Fruit fly (Drosophila melanogaster) whole organism, embryonic: ENCODE measurements around the gene NfI.

Source experiments
- Atf-2 ChIP-seq: fragments of 200-800 bp; sonication (Bioruptor generic); optimal IDR thresholded peaks from 2 replicates; lab custom pipeline; 2016; ENCODE audit warnings: missing biosample characterization, missing genetic modification characterization
- Atf6 ChIP-seq: fragments of 200-800 bp; sonication (Bioruptor generic); IDR thresholded peaks from 2 replicates; pipeline ENCODE4 v1.3.6; 2022; ENCODE audit warnings: missing biosample characterization, missing genetic modification characterization
- CG10147 ChIP-seq: fragments of 200-800 bp; sonication (Bioruptor generic); optimal IDR thresholded peaks from 2 replicates; lab custom pipeline; 2019; ENCODE audit warnings: missing biosample characterization, mild to moderate bottlenecking, missing genetic modification characterization, moderate library complexity
- CG12391 ChIP-seq: fragments of 200-800 bp; sonication (Bioruptor generic); optimal IDR thresholded peaks from 3 replicates; lab custom pipeline; 2018; ENCODE audit warnings: missing biosample characterization, mild to moderate bottlenecking, missing genetic modification characterization, moderate library complexity
- CG13424 ChIP-seq: fragments of 200-800 bp; sonication (Bioruptor generic); optimal IDR thresholded peaks from 2 replicates; lab custom pipeline; 2019; ENCODE audit warnings: missing biosample characterization, mild to moderate bottlenecking, missing genetic modification characterization, moderate library complexity
- CG14050 ChIP-seq: fragments of 200-800 bp; sonication (Bioruptor generic); IDR thresholded peaks from 3 replicates; pipeline ENCODE4 v1.3.6; 2022; ENCODE audit warnings: missing biosample characterization, missing genetic modification characterization
- CG15073 ChIP-seq: fragments of 200-800 bp; sonication (Bioruptor generic); optimal IDR thresholded peaks from 2 replicates; lab custom pipeline; 2016; ENCODE audit warnings: missing biosample characterization, missing genetic modification characterization
- CG15479 ChIP-seq: fragments of 200-800 bp; sonication (Bioruptor generic); optimal IDR thresholded peaks from 3 replicates; lab custom pipeline; 2019; ENCODE audit warnings: missing biosample characterization, mild to moderate bottlenecking, missing genetic modification characterization, moderate library complexity
- CG1603 ChIP-seq: fragments of 200-800 bp; sonication (Bioruptor generic); optimal IDR thresholded peaks from 2 replicates; lab custom pipeline; 2019; ENCODE audit warnings: missing biosample characterization, mild to moderate bottlenecking, missing genetic modification characterization, moderate library complexity
- CG18764 ChIP-seq: fragments of 200-800 bp; sonication (Bioruptor generic); optimal IDR thresholded peaks from 3 replicates; lab custom pipeline; 2016; ENCODE audit warnings: missing biosample characterization, missing genetic modification characterization
- CG2116 ChIP-seq: fragments of 200-800 bp; sonication (Bioruptor generic); optimal IDR thresholded peaks from 3 replicates; lab custom pipeline; 2018; ENCODE audit warnings: missing biosample characterization, mild to moderate bottlenecking, missing genetic modification characterization
- CG31224 ChIP-seq: fragments of 200-800 bp; sonication (Bioruptor generic); IDR thresholded peaks from 2 replicates; pipeline ENCODE4 v1.3.6; 2022; ENCODE audit warnings: missing biosample characterization, missing genetic modification characterization
- CG6175 ChIP-seq: fragments of 200-800 bp; sonication (Bioruptor generic); IDR thresholded peaks from 3 replicates; pipeline ENCODE4 v1.3.6; 2022; ENCODE audit warnings: missing biosample characterization, missing genetic modification characterization
- CG6765 ChIP-seq: fragments of 200-800 bp; sonication (Bioruptor generic); optimal IDR thresholded peaks from 3 replicates; lab custom pipeline; 2017; ENCODE audit warnings: missing biosample characterization, mild to moderate bottlenecking, missing genetic modification characterization
- CG6813 ChIP-seq: fragments of 200-800 bp; sonication (Bioruptor generic); optimal IDR thresholded peaks from 2 replicates; lab custom pipeline; 2017; ENCODE audit warnings: missing biosample characterization, missing genetic modification characterization, mild to moderate bottlenecking, moderate library complexity, missing genetic modification reagents
- CG7357 ChIP-seq: fragments of 200-800 bp; sonication (Bioruptor generic); IDR thresholded peaks from 3 replicates; pipeline ENCODE4 v1.3.6; 2022; ENCODE audit warnings: missing biosample characterization, missing genetic modification characterization
- CG7556 ChIP-seq: fragments of 200-800 bp; sonication (Bioruptor generic); optimal IDR thresholded peaks from 2 replicates; lab custom pipeline; 2017; ENCODE audit warnings: missing biosample characterization, mild to moderate bottlenecking, missing genetic modification characterization
- CG7963 ChIP-seq: fragments of 200-800 bp; sonication (Bioruptor generic); IDR thresholded peaks from 3 replicates; pipeline ENCODE4 v1.3.6; 2022; ENCODE audit warnings: missing biosample characterization, missing genetic modification characterization; ENCODE audit not compliant: partially characterized antibody
- CG9437 ChIP-seq: fragments of 200-800 bp; sonication (Bioruptor generic); optimal IDR thresholded peaks from 2 replicates; lab custom pipeline; 2018; ENCODE audit warnings: missing biosample characterization, mild to moderate bottlenecking, missing genetic modification characterization
- Dad ChIP-seq: fragments of 200-800 bp; sonication (Bioruptor generic); optimal IDR thresholded peaks from 3 replicates; lab custom pipeline; 2016; ENCODE audit warnings: missing biosample characterization, missing genetic modification characterization
- Dbx ChIP-seq: fragments of 200-800 bp; sonication (Bioruptor generic); IDR thresholded peaks from 3 replicates; pipeline ENCODE4 v1.3.6; 2022; ENCODE audit warnings: missing biosample characterization, missing genetic modification characterization
- Deaf1 ChIP-seq: fragments of 200-800 bp; optimal IDR thresholded peaks from 3 replicates; lab custom pipeline; 2019; ENCODE audit warnings: missing biosample characterization, mild to moderate bottlenecking, missing genetic modification characterization, moderate library complexity
- Dfd ChIP-seq, 2 experiments: fragments of >200 bp; optimal IDR thresholded peaks; 2 replicates each; lab custom pipeline; 2017; ENCODE audit warnings: missing biosample characterization in 2 of 2, missing genetic modification characterization in 2 of 2
- Dll ChIP-seq: fragments of 200-800 bp; sonication (Bioruptor generic); IDR thresholded peaks from 4 replicates; pipeline ENCODE4 v1.3.6; 2022; ENCODE audit warnings: missing biosample characterization, missing genetic modification characterization; ENCODE audit not compliant: partially characterized antibody
- Dref ChIP-seq: fragments of 200-800 bp; sonication (Bioruptor generic); IDR thresholded peaks from 2 replicates; pipeline ENCODE4 v1.3.6; 2022; ENCODE audit warnings: missing biosample characterization, missing genetic modification characterization
- Fer3 ChIP-seq: fragments of 200-800 bp; sonication (Bioruptor generic); optimal IDR thresholded peaks from 2 replicates; lab custom pipeline; 2018; ENCODE audit warnings: missing biosample characterization, mild to moderate bottlenecking, missing genetic modification characterization, moderate library complexity
- Hr51 ChIP-seq, 2 experiments: fragments of 200-800 bp; sonication (Bioruptor generic); optimal IDR thresholded peaks; 2 replicates in 1 of 2; 3 replicates in 1 of 2; lab custom pipeline; 2016 to 2018; ENCODE audit warnings: missing biosample characterization in 2 of 2, missing genetic modification characterization in 2 of 2, mild to moderate bottlenecking in 1 of 2, moderate library complexity in 1 of 2
- Lhr ChIP-seq: fragments of 200-800 bp; sonication (Bioruptor generic); optimal IDR thresholded peaks from 3 replicates; lab custom pipeline; 2017; ENCODE audit warnings: mild to moderate bottlenecking, missing biosample characterization, missing genetic modification reagents, missing genetic modification characterization
- Lim3 ChIP-seq: fragments of 200-800 bp; sonication (Bioruptor generic); IDR thresholded peaks from 2 replicates; pipeline ENCODE4 v1.3.6; 2022; ENCODE audit warnings: missing biosample characterization, missing genetic modification characterization
- Rx ChIP-seq: fragments of 200-800 bp; sonication (Bioruptor generic); IDR thresholded peaks from 2 replicates; pipeline ENCODE4 v1.3.6; 2022; ENCODE audit warnings: missing biosample characterization, missing genetic modification characterization
- Taf1 ChIP-seq: fragments of 200-800 bp; sonication (Bioruptor generic); IDR thresholded peaks from 2 replicates; pipeline ENCODE4 v1.3.6; 2022; ENCODE audit warnings: missing biosample characterization, missing genetic modification characterization
- ap ChIP-seq: fragments of 200-800 bp; sonication (Bioruptor generic); IDR thresholded peaks from 2 replicates; pipeline ENCODE4 v1.3.6; 2022; ENCODE audit warnings: missing biosample characterization, missing genetic modification characterization
- ato ChIP-seq: fragments of 200-800 bp; sonication (Bioruptor generic); IDR thresholded peaks from 2 replicates; pipeline ENCODE4 v1.3.6; 2022; ENCODE audit warnings: missing biosample characterization, missing genetic modification characterization; ENCODE audit not compliant: partially characterized antibody
- bowl ChIP-seq: fragments of 200-800 bp; sonication (Bioruptor generic); IDR thresholded peaks from 2 replicates; pipeline ENCODE4 v1.3.6; 2022; ENCODE audit warnings: missing biosample characterization, missing genetic modification characterization
- chif ChIP-seq, 2 experiments: fragments of 200-800 bp; sonication (Bioruptor generic); optimal IDR thresholded peaks; 3 replicates each; lab custom pipeline; 2016; ENCODE audit warnings: missing biosample characterization in 2 of 2, missing genetic modification characterization in 2 of 2
- danr ChIP-seq: fragments of 200-800 bp; sonication (Bioruptor generic); IDR thresholded peaks from 2 replicates; pipeline ENCODE4 v1.3.6; 2022; ENCODE audit warnings: missing biosample characterization, missing genetic modification characterization
- dmrt99B ChIP-seq: fragments of 200-800 bp; sonication (Bioruptor generic); optimal IDR thresholded peaks from 2 replicates; lab custom pipeline; 2018; ENCODE audit warnings: missing biosample characterization, mild to moderate bottlenecking, missing genetic modification characterization, moderate library complexity
- ems ChIP-seq: fragments of 200-800 bp; sonication (Bioruptor generic); optimal IDR thresholded peaks from 3 replicates; lab custom pipeline; 2016; ENCODE audit warnings: missing biosample characterization, missing genetic modification characterization
- fd3F ChIP-seq: fragments of 200-800 bp; sonication (Bioruptor generic); optimal IDR thresholded peaks from 2 replicates; lab custom pipeline; 2018; ENCODE audit warnings: missing biosample characterization, mild to moderate bottlenecking, missing genetic modification characterization, moderate library complexity
- gfzf ChIP-seq: fragments of 200-800 bp; sonication (Bioruptor generic); optimal IDR thresholded peaks from 2 replicates; lab custom pipeline; 2016; ENCODE audit warnings: missing biosample characterization, mild to moderate bottlenecking, missing genetic modification characterization, moderate library complexity
- her ChIP-seq: fragments of 200-800 bp; sonication (Bioruptor generic); optimal IDR thresholded peaks from 2 replicates; lab custom pipeline; 2016; ENCODE audit warnings: missing biosample characterization, missing genetic modification characterization
- kay ChIP-seq: fragments of 200-800 bp; sonication (Bioruptor generic); optimal IDR thresholded peaks from 2 replicates; lab custom pipeline; 2016; ENCODE audit warnings: missing biosample characterization, missing genetic modification characterization
- lola ChIP-seq, 3 experiments: fragments of >200 bp in 2 of 3; fragments of 200-800 bp in 1 of 3; sonication (Bioruptor generic) in 1 of 3; optimal IDR thresholded peaks; 2 replicates each; lab custom pipeline; 2017 to 2019; ENCODE audit warnings: missing biosample characterization in 3 of 3, missing genetic modification characterization in 3 of 3, mild to moderate bottlenecking in 1 of 3, moderate library complexity in 1 of 3
- odd ChIP-seq: fragments of 200-800 bp; sonication (Bioruptor generic); optimal IDR thresholded peaks from 2 replicates; lab custom pipeline; 2017; ENCODE audit warnings: missing biosample characterization, mild to moderate bottlenecking, missing genetic modification characterization
- pho ChIP-seq: fragments of 200-800 bp; sonication (Bioruptor generic); optimal IDR thresholded peaks from 2 replicates; lab custom pipeline; 2016; ENCODE audit warnings: missing biosample characterization, missing genetic modification characterization
- ro ChIP-seq: fragments of 200-800 bp; sonication (Bioruptor generic); IDR thresholded peaks from 2 replicates; pipeline ENCODE4 v1.3.6; 2022; ENCODE audit warnings: missing biosample characterization, missing genetic modification characterization
- row ChIP-seq: fragments of 200-800 bp; sonication (Bioruptor generic); IDR thresholded peaks from 3 replicates; pipeline ENCODE4 v1.3.6; 2022; ENCODE audit warnings: missing biosample characterization, missing genetic modification characterization
- sd ChIP-seq: fragments of 200-800 bp; sonication (Bioruptor generic); optimal IDR thresholded peaks from 3 replicates; lab custom pipeline; 2018; ENCODE audit warnings: missing biosample characterization, mild to moderate bottlenecking, missing genetic modification characterization, moderate library complexity
- sens ChIP-seq: fragments of 200-800 bp; sonication (Bioruptor generic); peaks from one replicate; lab custom pipeline; 2016; ENCODE audit warnings: missing biosample characterization, missing genetic modification characterization
- sim ChIP-seq: fragments of 200-800 bp; sonication (Bioruptor generic); IDR thresholded peaks from 2 replicates; pipeline ENCODE4 v1.3.6; 2022; ENCODE audit warnings: missing biosample characterization, missing genetic modification characterization
- slp2 ChIP-seq: fragments of 200-800 bp; sonication (Bioruptor generic); optimal IDR thresholded peaks from 2 replicates; lab custom pipeline; 2016; ENCODE audit warnings: missing biosample characterization, missing genetic modification characterization
- sqz ChIP-seq: fragments of 200-800 bp; sonication (Bioruptor generic); optimal IDR thresholded peaks from 3 replicates; lab custom pipeline; 2018; ENCODE audit warnings: missing biosample characterization, mild to moderate bottlenecking, missing genetic modification characterization

NfI gene

dm6 chr4:307931-308330, 31.8 kb upstream of the NfI start, which contains the start of gene Rad23 (continued):
- peak; percentile 26 for TF ChIP-seq CG13424 (tag; lab: Kevin White, UChicago)
- no peak for TF ChIP-seq fd3F (GFP tag; lab: Kevin White, UChicago)
- TF ChIP-seq Atf6 (GFP tag; lab: Robert Waterston, UW), result no peak
- no peak for TF ChIP-seq her (GFP tag; lab: Kevin White, UChicago)
- TF ChIP-seq sd, result no peak
- TF ChIP-seq CG10147 (GFP tag; lab: Kevin White, UChicago), result no peak
- no peak for TF ChIP-seq Atf-2
- TF ChIP-seq Taf1 (GFP tag; lab: Robert Waterston, UW), result no peak
- peak; percentile 71 for TF ChIP-seq kay
- TF ChIP-seq CG15479 (GFP tag; lab: Kevin White, UChicago), result no peak
- peak; percentile 97 for TF ChIP-seq CG1603 (tag; lab: Kevin White, UChicago)
- no peak for TF ChIP-seq danr (GFP tag; lab: Robert Waterston, UW)
- TF ChIP-seq Dll (GFP tag; lab: Robert Waterston, UW), result no peak
- no peak for TF ChIP-seq Hr51 (GFP tag; optimal IDR thresholded peaks at IDR 0.05; lab: Kevin White, UChicago)
- no peak for TF ChIP-seq CG15073
- no peak for TF ChIP-seq slp2 (GFP tag; lab: Kevin White, UChicago)
- no peak for TF ChIP-seq CG12391
- TF ChIP-seq lola (GFP tag; optimal IDR thresholded peaks at IDR 0.05; lab: Kevin White, UChicago), result peak in 1 of 3 experiments; percentile 66
- TF ChIP-seq Dfd (GFP tag; optimal IDR thresholded peaks at IDR 0.05; lab: Kevin White, UChicago), result no peak
- TF ChIP-seq sens (GFP tag; lab: Kevin White, UChicago), result peak; percentile 77
- no peak for TF ChIP-seq Lim3 (GFP tag; lab: Robert Waterston, UW)
- no peak for TF ChIP-seq ems
- TF ChIP-seq gfzf (GFP tag; lab: Kevin White, UChicago), result peak; percentile 80
- no peak for TF ChIP-seq dmrt99B (tag; lab: Kevin White, UChicago)
- no peak for TF ChIP-seq Dad (GFP tag; lab: Kevin White, UChicago)
- no peak for TF ChIP-seq ap
- no peak for TF ChIP-seq CG6765 (GFP tag; lab: Kevin White, UChicago)
- no peak for TF ChIP-seq CG31224
- no peak for TF ChIP-seq sqz
- TF ChIP-seq CG7963 (GFP tag; lab: Robert Waterston, UW), result no peak
- peak; percentile 19 for TF ChIP-seq CG2116 (GFP tag; lab: Kevin White, UChicago)
- TF ChIP-seq Deaf1, result no peak
- TF ChIP-seq Dref (GFP tag; lab: Robert Waterston, UW), result no peak
- no peak for TF ChIP-seq CG6813 (GFP tag; lab: Kevin White, UChicago)
- no peak for TF ChIP-seq odd (GFP tag; lab: Kevin White, UChicago)
- TF ChIP-seq CG6175, result no peak
- TF ChIP-seq ro, result no peak
- TF ChIP-seq bowl, result no peak
- peak; percentile 30 for TF ChIP-seq Fer3
- TF ChIP-seq CG18764, result peak; percentile 22
- TF ChIP-seq row, result peak; percentile 88
- no peak for TF ChIP-seq CG7556 (GFP tag; lab: Kevin White, UChicago)
- TF ChIP-seq Rx (GFP tag; lab: Robert Waterston, UW), result no peak
- TF ChIP-seq ato (GFP tag; lab: Robert Waterston, UW), result no peak
- no peak for TF ChIP-seq chif (GFP tag; optimal IDR thresholded peaks at IDR 0.05; lab: Kevin White, UChicago)
- TF ChIP-seq sim (GFP tag; lab: Robert Waterston, UW), result no peak
- no peak for TF ChIP-seq pho (GFP tag; lab: Kevin White, UChicago)
- TF ChIP-seq CG7357 (GFP tag; lab: Robert Waterston, UW), result peak; percentile 97
- no peak for TF ChIP-seq CG9437 (GFP tag; lab: Kevin White, UChicago)
- no peak for TF ChIP-seq Dbx (GFP tag; lab: Robert Waterston, UW)
- TF ChIP-seq CG14050, result no peak
- TF ChIP-seq Lhr (GFP tag; lab: Kevin White, UChicago), result peak; percentile 86
